Worm (Caenorhabditis elegans) whole organism, L2 larva: ENCODE data around the gene nhr-143.

Experiments
- ceh-82 ChIP-seq: fragments of 150-350 bp; optimal IDR thresholded peaks from 2 replicates; lab custom pipeline; 2014; ENCODE audit warnings: missing biosample characterization, missing genetic modification characterization
- lin-39 ChIP-seq: fragments of 150-350 bp; optimal IDR thresholded peaks from 2 replicates; lab custom pipeline; 2014; ENCODE audit warnings: missing biosample characterization, missing genetic modification reagents, missing genetic modification characterization
- nhr-10 ChIP-seq: sonication (generic microtip); optimal IDR thresholded peaks from 2 replicates; lab custom pipeline; 2017; ENCODE audit warnings: missing biosample characterization, missing genetic modification characterization

DNA sequence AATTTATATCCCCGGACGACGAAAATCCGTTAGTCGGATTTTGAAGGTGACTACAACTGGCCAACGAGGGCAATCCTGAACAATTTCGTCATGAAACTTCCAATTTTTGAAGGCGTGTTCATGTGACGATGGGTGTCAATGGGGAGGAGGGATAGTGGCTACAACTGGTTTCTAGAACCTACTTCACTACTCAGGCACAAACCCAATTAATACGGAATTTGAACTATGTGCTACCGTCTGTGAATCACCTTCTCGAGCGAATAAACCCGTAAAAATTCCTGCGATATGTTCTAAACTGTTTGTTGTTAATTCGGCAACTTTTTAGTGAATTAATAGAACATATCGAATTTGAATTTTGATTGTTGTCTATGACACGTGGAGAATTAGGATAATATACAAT, 47.0 kb downstream of the nhr-143 start:
- TF ChIP-seq lin-39 (tag; lab: Kevin White, UChicago) (no peak), ceh-82 (tag; lab: Kevin White, UChicago) (no peak), nhr-10 (no peak)
